Worm (Caenorhabditis elegans): ENCODE data around the gene srj-13.

Gene srj-13

DNA sequence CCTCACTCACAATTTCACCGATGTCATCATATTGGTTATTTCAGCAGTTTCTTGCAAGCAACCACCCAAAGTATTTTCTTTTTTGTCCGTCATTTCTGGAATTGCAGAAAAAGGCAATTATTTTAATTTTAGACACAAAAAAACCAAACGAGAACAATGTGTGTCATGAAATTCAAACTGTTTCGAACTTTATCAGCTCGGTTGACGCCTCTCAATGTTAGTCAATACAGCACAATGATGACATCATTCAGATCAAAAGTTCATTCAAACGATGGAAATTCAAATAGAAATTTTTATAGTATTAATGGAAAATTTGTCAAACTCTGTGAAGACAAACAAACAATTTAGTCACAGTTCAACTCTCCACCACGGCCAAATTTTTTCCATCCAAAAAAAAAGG, 10.5 kb upstream of the srj-13 start, which contains the start of gene fbxa-105:
TSS of gene fbxa-105 (minus strand) at position 97 of the 400 bp plus-strand sequence.
- TF ChIP-seq C06A6.2 (GFP tag; conservative IDR thresholded peaks at IDR 0.05): no peak
- TF ChIP-seq nhr-80 (tag; optimal IDR thresholded peaks at IDR 0.05): peak; percentile 34
- TF ChIP-seq lir-1 (GFP tag; conservative IDR thresholded peaks at IDR 0.05): no peak
- TF ChIP-seq snpc-4 (GFP tag; optimal IDR thresholded peaks at IDR 0.05): no peak
- no peak for TF ChIP-seq snpc-4 (tag; optimal IDR thresholded peaks at IDR 0.05)

DNA sequence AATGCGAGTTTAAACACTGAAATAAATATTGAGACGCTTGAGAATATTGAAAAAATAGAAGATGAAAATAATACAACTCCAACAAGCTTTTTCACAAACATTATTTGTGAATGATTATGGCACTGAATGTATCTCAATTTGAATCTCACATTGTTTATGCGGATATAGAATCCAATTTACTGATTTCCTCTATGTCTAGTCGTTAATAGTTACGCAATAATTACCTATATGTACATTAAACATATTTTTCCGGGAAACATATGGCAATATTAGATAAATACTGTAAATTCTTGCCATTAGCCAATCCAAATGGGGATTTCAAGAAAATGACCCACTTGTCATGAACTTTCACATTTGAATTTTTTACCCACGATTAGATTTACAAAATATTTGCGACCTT, 7.1 kb upstream of the srj-13 start, which contains the start of gene srx-9:
TSS of gene srx-9 (minus strand) at position 101 of the 400 bp plus-strand sequence.
- TF ChIP-seq akir-1 (GFP tag; optimal IDR thresholded peaks at IDR 0.05) (no peak), lag-1 (GFP tag; IDR thresholded peaks at IDR 0.05) (no peak), K12H6.12 (tag; optimal IDR thresholded peaks at IDR 0.05) (no peak), lin-35 (GFP tag; optimal IDR thresholded peaks at IDR 0.05) (no peak), hrde-1 (tag; optimal IDR thresholded peaks at IDR 0.05; ENCODE audit: borderline replicate concordance) (no peak), nhr-27 (tag; optimal IDR thresholded peaks at IDR 0.05) (no peak), madf-10 (tag; optimal IDR thresholded peaks at IDR 0.05) (no peak)

DNA sequence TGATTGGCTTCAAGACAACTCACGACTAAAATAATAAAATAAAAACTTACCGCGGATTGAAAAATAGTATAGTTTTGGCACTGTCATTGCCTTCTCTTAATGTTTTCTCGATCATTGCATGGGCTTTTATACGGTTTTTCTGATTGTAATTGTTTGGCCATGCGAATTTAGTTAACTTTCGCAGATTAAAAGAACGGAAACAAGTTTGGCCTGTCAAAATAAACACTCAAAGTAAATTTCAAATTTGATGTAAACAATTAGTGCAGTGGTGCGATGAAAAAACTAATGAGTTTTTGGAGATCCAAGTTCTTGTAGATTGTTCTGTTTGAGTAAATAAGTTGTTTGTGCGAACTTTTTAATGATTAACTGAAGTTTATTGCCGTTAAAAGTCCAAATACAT, 3.3 kb upstream of the srj-13 start, which contains the start of gene gst-41:
TSS of gene gst-41 (minus strand) at position 101 of the 400 bp plus-strand sequence.
- TF ChIP-seq nfya-1 (tag; optimal IDR thresholded peaks at IDR 0.05; ENCODE audit: borderline replicate concordance, insufficient read depth) (no peak), snpc-3.4 (tag; optimal IDR thresholded peaks at IDR 0.05) (no peak), F10E7.11 (tag; optimal IDR thresholded peaks at IDR 0.05) (no peak), unc-130 (GFP tag; optimal IDR thresholded peaks at IDR 0.05) (no peak), egl-44 (GFP tag; IDR thresholded peaks at IDR 0.05) (no peak), ZK185.1 (tag; optimal IDR thresholded peaks at IDR 0.05; ENCODE audit: poor library complexity, severe bottlenecking) (no peak), hlh-12 (tag; optimal IDR thresholded peaks at IDR 0.05) (no peak), lir-1 (GFP tag; conservative IDR thresholded peaks at IDR 0.05) (no peak), F37B4.10 (GFP tag; IDR thresholded peaks at IDR 0.05) (no peak), K12H6.12 (tag; optimal IDR thresholded peaks at IDR 0.05) (no peak), hmg-20 (GFP tag; IDR thresholded peaks at IDR 0.05) (no peak), F39B2.1 (GFP tag; IDR thresholded peaks at IDR 0.05) (no peak), F22D6.2 (tag; optimal IDR thresholded peaks at IDR 0.05) (no peak)

DNA sequence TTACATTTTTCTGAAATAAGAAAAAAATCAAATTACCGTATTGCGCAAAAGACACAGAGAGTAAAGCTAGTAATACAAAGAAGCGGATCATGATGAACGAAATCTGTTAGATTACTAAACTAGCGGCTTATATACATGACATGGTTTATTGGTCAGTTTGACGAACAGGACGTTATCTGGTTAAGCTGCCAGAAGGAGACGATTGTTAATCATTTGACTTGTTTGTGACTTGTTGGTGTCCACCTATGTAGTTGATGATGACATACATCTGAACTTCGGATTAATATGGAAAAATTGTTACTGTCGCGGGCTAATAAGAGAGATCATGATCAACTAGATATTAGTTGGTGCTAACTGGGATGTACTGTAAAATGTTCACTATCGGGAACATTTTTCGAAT, 2.4 kb upstream of the srj-13 start, which contains the start of gene cnc-9:
TSS of gene cnc-9 (minus strand) at position 101 of the 400 bp plus-strand sequence.
- TF ChIP-seq athp-1 (tag; optimal IDR thresholded peaks at IDR 0.05): no peak
- no peak for TF ChIP-seq T07F8.4 (tag; optimal IDR thresholded peaks at IDR 0.05)

DNA sequence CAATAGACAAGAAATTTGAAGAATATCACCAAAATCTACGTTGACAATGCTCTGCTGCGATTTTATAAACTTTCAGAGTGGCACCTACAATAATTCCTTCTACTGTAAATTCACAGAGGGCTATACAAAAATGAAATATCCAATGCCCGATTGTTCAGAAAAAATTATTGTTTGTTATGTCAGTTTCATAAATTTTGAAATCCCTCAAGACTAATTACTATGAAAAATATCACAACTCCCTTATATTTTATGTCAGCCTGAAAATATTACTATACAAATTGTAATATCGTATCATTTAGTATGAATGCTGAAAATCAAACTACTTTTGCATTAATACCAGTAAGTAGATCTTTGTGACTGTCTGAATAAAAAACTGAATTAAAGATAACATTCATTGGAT, 1.9 kb upstream of the srj-13 start, which contains the start of gene srx-60:
TSS of gene srx-60 (plus strand) at position 301 of the 400 bp plus-strand sequence.
- TF ChIP-seq sdz-38 (tag; optimal IDR thresholded peaks at IDR 0.05) (no peak), lin-54 (GFP tag; optimal IDR thresholded peaks at IDR 0.05) (no peak), F57A8.1 (GFP tag; optimal IDR thresholded peaks at IDR 0.05) (no peak), pha-4 (tag; optimal IDR thresholded peaks at IDR 0.05) (no peak), C17E4.6 (GFP tag; IDR thresholded peaks at IDR 0.05) (no peak), fkh-3 (tag; optimal IDR thresholded peaks at IDR 0.05) (no peak), hlh-26 (GFP tag; conservative IDR thresholded peaks at IDR 0.05) (no peak), F37B4.10 (GFP tag; IDR thresholded peaks at IDR 0.05) (no peak), ztf-6 (GFP tag; IDR thresholded peaks at IDR 0.05) (no peak), nfya-1 (tag; optimal IDR thresholded peaks at IDR 0.05; ENCODE audit: borderline replicate concordance, insufficient read depth) (no peak), Y79H2A.3 (GFP tag; conservative IDR thresholded peaks at IDR 0.05) (no peak), cebp-2 (GFP tag; IDR thresholded peaks at IDR 0.05) (no peak), F55B11.4 (tag; optimal IDR thresholded peaks at IDR 0.05; ENCODE audit: borderline replicate concordance, insufficient read depth) (no peak), athp-1 (tag; optimal IDR thresholded peaks at IDR 0.05) (no peak), lin-35 (GFP tag; optimal IDR thresholded peaks at IDR 0.05) (no peak), him-1 (tag; optimal IDR thresholded peaks at IDR 0.05) (no peak), F49E8.2 (tag; optimal IDR thresholded peaks at IDR 0.05; ENCODE audit: insufficient read depth) (no peak), lin-26 (GFP tag; IDR thresholded peaks at IDR 0.05) (no peak)
